Fruit fly (Drosophila melanogaster): Measurements from ENCODE around the gene ppk31.

DNA sequence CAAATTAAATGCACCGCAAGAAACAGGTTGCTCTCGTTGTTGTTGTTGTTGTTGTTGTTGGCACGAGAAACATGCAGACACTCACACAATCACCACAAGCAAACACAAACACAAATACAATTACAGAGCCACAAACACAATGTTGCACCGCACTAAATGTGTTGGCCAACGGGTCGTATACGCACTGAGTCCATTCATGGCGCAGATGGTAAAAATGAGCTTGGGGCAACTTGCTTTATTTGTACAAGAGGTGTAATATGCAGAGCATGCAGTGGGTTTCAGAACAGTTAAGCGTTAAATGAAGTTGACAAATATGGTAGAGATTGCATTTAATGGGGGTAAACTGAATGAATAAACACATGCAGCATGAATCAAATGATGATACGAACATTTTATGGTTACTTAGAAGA lies 25.0 kb upstream of the ppk31 start:
- TF ChIP-seq N (GFP tag; optimal IDR thresholded peaks at IDR 0.05), result no peak
- no peak for TF ChIP-seq rgr (GFP tag; optimal IDR thresholded peaks at IDR 0.05)
- no peak for TF ChIP-seq jim (GFP tag; optimal IDR thresholded peaks at IDR 0.05)
- TF ChIP-seq psq (GFP tag; optimal IDR thresholded peaks at IDR 0.05), result no peak
- TF ChIP-seq tai (GFP tag; optimal IDR thresholded peaks at IDR 0.05), result no peak
- no peak for TF ChIP-seq Hr78 (GFP tag; optimal IDR thresholded peaks at IDR 0.05)
- TF ChIP-seq Sp1 (GFP tag; optimal IDR thresholded peaks at IDR 0.05), result no peak
- TF ChIP-seq ey (GFP tag; optimal IDR thresholded peaks at IDR 0.05), result no peak
- TF ChIP-seq Dif (GFP tag; optimal IDR thresholded peaks at IDR 0.05; ENCODE audit: partially characterized antibody), result no peak

All from whole organism, wandering third instar larva.